Fruit fly (Drosophila melanogaster): ENCODE results near the gene CG10359.

CG10359 gene

DNA sequence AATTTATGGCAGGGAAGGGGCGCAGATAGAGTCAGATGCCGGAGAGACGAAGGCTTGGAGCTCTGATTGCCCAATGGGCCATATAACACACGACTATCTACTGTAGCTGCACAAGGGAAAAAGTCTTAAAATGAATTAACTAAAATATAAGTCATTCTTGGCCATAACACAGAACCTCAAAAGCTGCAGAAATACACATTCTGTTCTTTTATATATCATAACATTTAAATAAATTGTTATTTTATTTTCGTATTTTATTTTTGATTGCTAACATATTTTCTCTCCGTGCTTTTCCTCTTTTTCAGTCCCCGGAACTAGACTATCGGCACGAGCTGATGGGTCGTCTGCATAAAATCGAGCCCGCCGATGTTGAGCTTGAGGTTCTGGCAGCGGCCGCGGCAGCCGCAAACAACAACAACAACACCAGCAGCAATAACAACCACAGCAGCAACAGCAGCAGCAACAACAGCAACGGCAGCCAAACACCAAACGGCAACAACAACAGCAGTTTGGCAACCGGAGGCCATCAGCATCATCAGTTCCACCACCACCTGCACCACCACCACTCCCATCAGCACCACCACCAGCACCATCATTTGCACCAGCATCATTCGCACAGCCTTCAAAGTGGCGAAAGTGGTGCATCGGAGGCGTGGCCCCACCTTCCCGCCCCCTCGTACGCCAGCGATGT, 32.5 kb downstream of the CG10359 start:
- no peak for TF ChIP-seq CG11617 (GFP tag; optimal IDR thresholded peaks at IDR 0.05)
- TF ChIP-seq CG7045 (GFP tag; optimal IDR thresholded peaks at IDR 0.05), result no peak
- no peak for TF ChIP-seq cnc (optimal IDR thresholded peaks at IDR 0.05)
- TF ChIP-seq kay (GFP tag; ENCODE audit: borderline replicate concordance), result no peak
- TF ChIP-seq Clk (GFP tag; optimal IDR thresholded peaks at IDR 0.05), result no peak

DNA sequence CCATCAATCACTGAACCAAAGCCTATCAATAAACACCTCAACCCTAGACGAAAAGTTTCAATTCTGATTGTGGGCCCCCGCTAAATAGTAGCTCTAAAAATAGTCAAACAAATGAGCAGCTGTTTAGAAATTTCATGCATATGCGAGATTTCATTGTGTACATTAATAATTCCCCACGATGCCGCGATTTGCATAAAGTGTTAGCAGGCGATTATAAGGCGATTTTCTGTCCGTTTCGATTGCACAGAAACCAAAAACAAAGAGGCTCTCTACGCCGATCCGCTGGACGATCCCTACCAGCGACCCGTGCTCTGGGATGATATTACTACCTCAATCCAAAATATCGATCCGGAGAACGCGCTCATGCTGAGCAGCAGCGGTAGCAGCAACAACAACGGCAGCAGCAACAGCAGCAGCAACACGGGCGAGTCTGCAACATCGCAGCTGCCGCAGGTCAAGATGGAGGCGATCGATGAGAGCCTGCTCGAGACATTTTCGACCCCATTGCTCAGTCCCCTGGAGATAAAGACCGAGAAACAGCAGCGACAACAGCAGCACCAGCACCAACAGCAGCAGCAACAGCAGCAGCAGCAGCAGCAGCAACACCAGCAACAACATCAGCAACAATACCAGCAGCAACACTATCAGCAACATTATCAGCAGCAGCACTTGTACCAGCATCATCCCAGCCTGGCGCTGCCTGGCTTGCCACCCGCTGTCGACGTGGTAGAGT, 33.8 kb downstream of the CG10359 start:
- no peak for TF ChIP-seq CG7045 (GFP tag; optimal IDR thresholded peaks at IDR 0.05)
- no peak for TF ChIP-seq CG7101 (tag; optimal IDR thresholded peaks at IDR 0.05)
- TF ChIP-seq CG1620 (GFP tag; optimal IDR thresholded peaks at IDR 0.05), result no peak
- no peak for TF ChIP-seq Mnt (GFP tag; optimal IDR thresholded peaks at IDR 0.05)
- no peak for TF ChIP-seq ovo (GFP tag; optimal IDR thresholded peaks at IDR 0.05)
- TF ChIP-seq CG33017 (tag; optimal IDR thresholded peaks at IDR 0.05), result no peak
- no peak for TF ChIP-seq pad (GFP tag; optimal IDR thresholded peaks at IDR 0.05)
- no peak for TF ChIP-seq kay (GFP tag; ENCODE audit: borderline replicate concordance)
- no peak for TF ChIP-seq CG12768 (GFP tag; optimal IDR thresholded peaks at IDR 0.05)
- TF ChIP-seq CG5204 (GFP tag; optimal IDR thresholded peaks at IDR 0.05), result no peak
- TF ChIP-seq Crg-1 (GFP tag; optimal IDR thresholded peaks at IDR 0.05), result no peak
- TF ChIP-seq toe (GFP tag; optimal IDR thresholded peaks at IDR 0.05), result no peak
- no peak for TF ChIP-seq cic (GFP tag; optimal IDR thresholded peaks at IDR 0.05)
- no peak for TF ChIP-seq Clk (GFP tag; optimal IDR thresholded peaks at IDR 0.05)
- TF ChIP-seq bab1 (GFP tag; optimal IDR thresholded peaks at IDR 0.05), result no peak
- no peak for TF ChIP-seq CG14711 (tag; optimal IDR thresholded peaks at IDR 0.05)
- no peak for TF ChIP-seq CG11617 (GFP tag; optimal IDR thresholded peaks at IDR 0.05)
- no peak for TF ChIP-seq Hr96 (GFP tag; optimal IDR thresholded peaks at IDR 0.05)
- no peak for TF ChIP-seq tj (GFP tag; optimal IDR thresholded peaks at IDR 0.05)
- TF ChIP-seq cnc (optimal IDR thresholded peaks at IDR 0.05), result no peak

DNA sequence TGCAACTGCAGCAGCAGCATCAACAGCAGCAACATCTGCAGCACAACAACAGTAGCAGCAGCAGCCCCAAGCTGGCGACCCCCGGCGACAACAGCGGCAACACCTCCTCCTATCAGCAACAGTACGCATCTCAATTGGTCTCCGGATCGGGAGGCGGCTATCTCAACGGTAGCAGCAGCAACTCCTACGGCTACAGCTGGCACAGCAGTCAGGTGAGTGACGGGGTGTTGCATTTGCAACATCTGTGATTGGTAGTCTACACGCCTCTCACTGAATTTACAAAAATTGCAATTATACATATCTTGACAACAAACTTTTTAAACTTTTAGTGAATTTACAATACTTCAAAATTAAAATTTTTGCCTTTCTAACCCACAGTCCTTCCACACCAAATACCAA, 34.4 kb downstream of the CG10359 start:
- TF ChIP-seq CG1620 (GFP tag; optimal IDR thresholded peaks at IDR 0.05) (no peak), Hr96 (GFP tag; optimal IDR thresholded peaks at IDR 0.05) (no peak), Clk (GFP tag; optimal IDR thresholded peaks at IDR 0.05) (no peak), CG12768 (GFP tag; optimal IDR thresholded peaks at IDR 0.05) (no peak), Mnt (GFP tag; optimal IDR thresholded peaks at IDR 0.05) (no peak), ovo (GFP tag; optimal IDR thresholded peaks at IDR 0.05) (no peak), CG7101 (tag; optimal IDR thresholded peaks at IDR 0.05) (no peak), Crg-1 (GFP tag; optimal IDR thresholded peaks at IDR 0.05) (no peak), cnc (optimal IDR thresholded peaks at IDR 0.05) (no peak), CG33017 (tag; optimal IDR thresholded peaks at IDR 0.05) (no peak), cic (GFP tag; optimal IDR thresholded peaks at IDR 0.05) (no peak), CG11617 (GFP tag; optimal IDR thresholded peaks at IDR 0.05) (no peak), CG14711 (tag; optimal IDR thresholded peaks at IDR 0.05) (no peak), tj (GFP tag; optimal IDR thresholded peaks at IDR 0.05) (no peak), CG5204 (GFP tag; optimal IDR thresholded peaks at IDR 0.05) (no peak), pad (GFP tag; optimal IDR thresholded peaks at IDR 0.05) (no peak), CG7045 (GFP tag; optimal IDR thresholded peaks at IDR 0.05) (no peak), bab1 (GFP tag; optimal IDR thresholded peaks at IDR 0.05) (no peak), toe (GFP tag; optimal IDR thresholded peaks at IDR 0.05) (no peak)

DNA sequence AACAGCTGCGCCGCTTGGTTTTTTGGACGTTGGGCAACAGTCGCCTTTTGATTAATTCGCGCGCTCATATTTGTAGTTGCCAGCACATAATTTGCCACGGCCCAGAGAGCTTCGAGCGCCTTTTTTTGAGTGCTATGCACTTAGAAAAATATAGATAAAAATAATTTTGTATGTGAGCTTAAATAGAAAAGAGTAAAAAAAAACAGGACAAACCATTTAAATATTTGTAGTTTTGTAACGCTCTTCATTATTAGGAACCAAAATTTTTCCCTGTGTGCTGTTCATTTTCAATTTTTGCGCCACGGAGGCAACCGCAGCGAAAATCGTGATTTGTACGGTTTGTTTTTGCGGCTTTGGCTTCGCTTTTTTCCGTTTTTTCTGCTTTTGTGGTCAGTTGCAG, 37.5 kb downstream of the CG10359 start:
- TF ChIP-seq cnc (optimal IDR thresholded peaks at IDR 0.05) (no peak), CG1620 (GFP tag; optimal IDR thresholded peaks at IDR 0.05) (no peak), tj (GFP tag; optimal IDR thresholded peaks at IDR 0.05) (no peak)

DNA sequence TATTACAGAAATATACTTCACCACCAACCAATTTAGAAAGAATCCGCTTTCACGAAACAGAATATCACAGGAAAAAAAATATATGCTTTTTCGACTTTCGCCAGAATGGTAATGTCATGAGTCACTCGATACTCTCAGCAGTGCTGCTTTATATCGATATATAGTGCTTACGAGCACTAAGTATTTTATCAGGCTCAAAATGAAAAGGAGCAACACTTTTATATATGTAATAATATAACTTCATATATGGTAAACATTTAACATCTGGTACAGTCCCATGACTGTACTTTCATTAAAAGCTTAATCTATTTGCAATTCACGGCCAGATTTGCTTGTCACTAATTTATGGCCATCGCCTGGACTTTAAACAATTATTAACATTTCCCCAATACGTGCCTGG, 42.7 kb downstream of the CG10359 start, which contains the start of gene CG10862:
CG10862 (minus strand) TSS at position 101 of the 400 bp plus-strand sequence.
- TF ChIP-seq CG33017 (tag; optimal IDR thresholded peaks at IDR 0.05) (no peak), tj (GFP tag; optimal IDR thresholded peaks at IDR 0.05) (no peak), Hr96 (GFP tag; optimal IDR thresholded peaks at IDR 0.05) (no peak), CG14711 (tag; optimal IDR thresholded peaks at IDR 0.05) (no peak), CG7045 (GFP tag; optimal IDR thresholded peaks at IDR 0.05) (no peak), CG5204 (GFP tag; optimal IDR thresholded peaks at IDR 0.05) (no peak), CG12768 (GFP tag; optimal IDR thresholded peaks at IDR 0.05) (no peak), CG1620 (GFP tag; optimal IDR thresholded peaks at IDR 0.05) (no peak), Clk (GFP tag; optimal IDR thresholded peaks at IDR 0.05) (no peak), cnc (optimal IDR thresholded peaks at IDR 0.05) (no peak), bab1 (GFP tag; optimal IDR thresholded peaks at IDR 0.05) (no peak), toe (GFP tag; optimal IDR thresholded peaks at IDR 0.05) (no peak)

DNA sequence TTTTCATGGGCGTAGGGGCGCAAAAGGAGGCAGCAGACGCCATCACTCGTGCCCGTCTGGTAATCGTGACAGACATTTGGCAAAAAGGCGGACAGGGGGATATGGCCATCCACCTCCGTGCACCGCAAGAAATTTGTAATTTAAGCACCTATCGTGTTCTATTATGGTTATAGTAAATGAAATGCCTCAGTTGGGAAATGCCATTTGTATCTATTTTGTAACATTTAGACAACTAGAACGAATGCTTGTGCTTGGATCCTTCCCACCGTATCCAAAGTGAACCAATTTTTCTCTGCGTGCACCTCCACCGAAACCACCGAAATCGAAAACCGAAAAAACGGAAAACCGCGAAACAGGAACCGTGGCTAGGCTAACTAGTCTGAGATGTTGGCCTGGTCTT, 44.9 kb downstream of the CG10359 start:
- TF ChIP-seq cic (GFP tag; optimal IDR thresholded peaks at IDR 0.05) (no peak), pad (GFP tag; optimal IDR thresholded peaks at IDR 0.05) (no peak), kay (GFP tag; ENCODE audit: borderline replicate concordance) (no peak), CG12768 (GFP tag; optimal IDR thresholded peaks at IDR 0.05) (no peak), Clk (GFP tag; optimal IDR thresholded peaks at IDR 0.05) (no peak), CG11617 (GFP tag; optimal IDR thresholded peaks at IDR 0.05) (no peak), cnc (optimal IDR thresholded peaks at IDR 0.05) (no peak), toe (GFP tag; optimal IDR thresholded peaks at IDR 0.05) (no peak), bab1 (GFP tag; optimal IDR thresholded peaks at IDR 0.05) (no peak), CG33017 (tag; optimal IDR thresholded peaks at IDR 0.05) (no peak), CG14711 (tag; optimal IDR thresholded peaks at IDR 0.05) (no peak), CG7101 (tag; optimal IDR thresholded peaks at IDR 0.05) (no peak), CG1620 (GFP tag; optimal IDR thresholded peaks at IDR 0.05) (no peak), CG5204 (GFP tag; optimal IDR thresholded peaks at IDR 0.05) (no peak), Crg-1 (GFP tag; optimal IDR thresholded peaks at IDR 0.05) (no peak), Mnt (GFP tag; optimal IDR thresholded peaks at IDR 0.05) (no peak), tj (GFP tag; optimal IDR thresholded peaks at IDR 0.05) (no peak)

Data from whole organism, adult.